Worm (Caenorhabditis elegans): ENCODE data around the gene psf-1.

The psf-1 gene

DNA sequence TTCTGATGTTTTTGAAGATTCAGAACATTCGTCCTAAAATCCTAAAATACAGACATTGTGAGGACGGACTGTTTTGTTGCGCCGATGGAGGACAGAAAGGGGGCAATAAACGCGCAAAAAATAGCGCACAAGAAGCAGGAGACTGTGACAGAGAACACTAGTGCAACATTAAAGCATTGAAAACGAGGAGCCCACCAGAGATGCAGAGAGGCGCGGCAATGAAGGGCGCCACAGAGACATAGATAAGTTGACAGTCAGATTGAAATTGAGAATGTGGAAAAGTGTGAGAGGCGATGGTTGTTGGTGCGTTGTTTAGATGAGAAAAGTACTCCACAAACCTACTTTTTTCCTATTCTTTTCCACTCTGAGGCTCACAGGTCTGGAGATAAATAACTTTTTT, 6.5 kb downstream of the psf-1 start, which contains the start of gene aakg-5 (continued):
- TF ChIP-seq cebp-1 (GFP tag; IDR thresholded peaks at IDR 0.05), result peak; percentile 42; the same call in 1 of the 2 replicates
- no peak for TF ChIP-seq cebp-1 (tag; optimal IDR thresholded peaks at IDR 0.05)
- no peak for TF ChIP-seq ceh-58 (GFP tag; IDR thresholded peaks at IDR 0.05)
- no peak for TF ChIP-seq ztf-3 (GFP tag; optimal IDR thresholded peaks at IDR 0.05)
- no peak for TF ChIP-seq ceh-100 (GFP tag; IDR thresholded peaks at IDR 0.05)
- TF ChIP-seq unc-130 (GFP tag; optimal IDR thresholded peaks at IDR 0.05), result no peak
- TF ChIP-seq let-607 (tag; optimal IDR thresholded peaks at IDR 0.05), result peak in 1 of 2 experiments; percentile 28
- no peak for TF ChIP-seq bed-1 (GFP tag; IDR thresholded peaks at IDR 0.05)
- no peak for TF ChIP-seq ztf-18 (tag; optimal IDR thresholded peaks at IDR 0.05)
- TF ChIP-seq madf-10 (tag; optimal IDR thresholded peaks at IDR 0.05), result peak; percentile 22
- no peak for TF ChIP-seq efl-1 (GFP tag; optimal IDR thresholded peaks at IDR 0.05)
- 0 out of 2 replicates have a peak, but pooled peaks have one; percentile 6 for TF ChIP-seq egl-18 (GFP tag; IDR thresholded peaks at IDR 0.05)
- TF ChIP-seq somi-1 (GFP tag; optimal IDR thresholded peaks at IDR 0.05), result no peak
- no peak for TF ChIP-seq bed-2 (GFP tag; IDR thresholded peaks at IDR 0.05)
- no peak for TF ChIP-seq snpc-3.4 (tag; optimal IDR thresholded peaks at IDR 0.05)
- no peak for TF ChIP-seq F57C9.4 (tag; optimal IDR thresholded peaks at IDR 0.05)
- no peak for TF ChIP-seq hmg-20 (GFP tag; IDR thresholded peaks at IDR 0.05)
- TF ChIP-seq Y79H2A.3 (GFP tag; conservative IDR thresholded peaks at IDR 0.05), result no peak
- no peak for TF ChIP-seq ztf-28 (GFP tag; IDR thresholded peaks at IDR 0.05)
- TF ChIP-seq F57A8.1 (GFP tag; optimal IDR thresholded peaks at IDR 0.05), result no peak
- no peak for TF ChIP-seq atf-7 (tag; optimal IDR thresholded peaks at IDR 0.05)
- TF ChIP-seq nfyb-1 (GFP tag; IDR thresholded peaks at IDR 0.05), result 0 out of 2 replicates have a peak, but pooled peaks have one; percentile 35
- TF ChIP-seq T26A5.8 (tag; optimal IDR thresholded peaks at IDR 0.05), result no peak
- TF ChIP-seq mel-28 (tag; optimal IDR thresholded peaks at IDR 0.05; ENCODE audit: borderline replicate concordance), result no peak
- peak; percentile 84 for TF ChIP-seq nhr-80 (tag; optimal IDR thresholded peaks at IDR 0.05)
- TF ChIP-seq unc-62 (GFP tag; optimal IDR thresholded peaks at IDR 0.05), result no peak
- TF ChIP-seq B0336.3 (GFP tag; IDR thresholded peaks at IDR 0.05), result no peak
- TF ChIP-seq chd-7 (tag; optimal IDR thresholded peaks at IDR 0.05), result no peak
- peak; percentile 42 for TF ChIP-seq attf-5 (GFP tag; optimal IDR thresholded peaks at IDR 0.05)
- peak; percentile 24 for TF ChIP-seq gei-17 (GFP tag; optimal IDR thresholded peaks at IDR 0.05)
- 0 out of 2 replicates have a peak, but pooled peaks have one; percentile 16 for TF ChIP-seq egrh-3 (GFP tag; IDR thresholded peaks at IDR 0.05)
- TF ChIP-seq nfya-1 (tag; optimal IDR thresholded peaks at IDR 0.05; ENCODE audit: borderline replicate concordance, insufficient read depth), result no peak
- TF ChIP-seq Y56A3A.18 (GFP tag; IDR thresholded peaks at IDR 0.05), result no peak
- TF ChIP-seq lir-1 (GFP tag; conservative IDR thresholded peaks at IDR 0.05), result no peak
- TF ChIP-seq F52B5.7 (tag; optimal IDR thresholded peaks at IDR 0.05), result no peak
- TF ChIP-seq snpc-4 (GFP tag; optimal IDR thresholded peaks at IDR 0.05), result no peak
- TF ChIP-seq snpc-4 (tag; optimal IDR thresholded peaks at IDR 0.05), result peak in 1 of 4 experiments; percentile 64
- no peak for TF ChIP-seq F55B11.4 (tag; optimal IDR thresholded peaks at IDR 0.05; ENCODE audit: borderline replicate concordance, insufficient read depth)
- no peak for TF ChIP-seq ets-4 (GFP tag; optimal IDR thresholded peaks at IDR 0.05)
- TF ChIP-seq repo-1 (tag; optimal IDR thresholded peaks at IDR 0.05), result no peak
- TF ChIP-seq sea-2 (GFP tag; IDR thresholded peaks at IDR 0.05), result no peak
- TF ChIP-seq attf-6 (GFP tag; IDR thresholded peaks at IDR 0.05), result no peak
- TF ChIP-seq die-1 (tag; optimal IDR thresholded peaks at IDR 0.05), result no peak
- TF ChIP-seq ekl-4 (GFP tag; IDR thresholded peaks at IDR 0.05), result peak; percentile 44; the same call in 1 of the 2 replicates
- no peak for TF ChIP-seq madf-3 (GFP tag; IDR thresholded peaks at IDR 0.05)
- no peak for TF ChIP-seq ama-1 (optimal IDR thresholded peaks at IDR 0.05)
- no peak for TF ChIP-seq ama-1 (GFP tag; optimal IDR thresholded peaks at IDR 0.05)
- no peak for TF ChIP-seq D2030.7 (GFP tag; IDR thresholded peaks at IDR 0.05)
- no peak for TF ChIP-seq ccch-3 (GFP tag; optimal IDR thresholded peaks at IDR 0.05)
